Fruit fly (Drosophila melanogaster) whole organism, wandering third instar larva: ENCODE measurements around the gene pths.

ENCODE experiments used
- Abd-B ChIP-seq: fragments of >200 bp; optimal IDR thresholded peaks from 2 replicates; lab custom pipeline; 2017; ENCODE audit warnings: missing biosample characterization, missing genetic modification characterization
- CG32264 ChIP-seq: fragments of 200-800 bp; sonication (Bioruptor generic); optimal IDR thresholded peaks from 2 replicates; lab custom pipeline; 2016; ENCODE audit warnings: missing biosample characterization, missing genetic modification characterization
- CG9705 ChIP-seq: fragments of 200-800 bp; sonication (Bioruptor generic); optimal IDR thresholded peaks from 2 replicates; lab custom pipeline; 2018; ENCODE audit warnings: missing biosample characterization, mild to moderate bottlenecking, missing genetic modification characterization
- CrebA ChIP-seq: fragments of 200-800 bp; sonication (Bioruptor generic); optimal IDR thresholded peaks from 2 replicates; lab custom pipeline; 2016; ENCODE audit warnings: missing biosample characterization, mild to moderate bottlenecking, missing genetic modification characterization, borderline replicate concordance
- Dfd ChIP-seq: fragments of >200 bp; optimal IDR thresholded peaks from 2 replicates; lab custom pipeline; 2017; ENCODE audit warnings: missing biosample characterization, missing genetic modification characterization
- Dif ChIP-seq: fragments of 200-275, 200-300 bp; sonication (Bioruptor generic); optimal IDR thresholded peaks from 2 replicates; lab custom pipeline; 2018; ENCODE audit warnings: missing biosample characterization, missing genetic modification characterization; ENCODE audit not compliant: partially characterized antibody
- GATAd ChIP-seq: sonication (Bioruptor generic); optimal IDR thresholded peaks from 2 replicates; lab custom pipeline; 2016; ENCODE audit warnings: missing biosample characterization, missing genetic modification characterization
- HLH106 ChIP-seq: fragments of 200-800 bp; optimal IDR thresholded peaks from 3 replicates; lab custom pipeline; 2019; ENCODE audit warnings: missing biosample characterization, mild to moderate bottlenecking, missing genetic modification characterization, moderate library complexity
- Hnf4 ChIP-seq: fragments of 200-800 bp; sonication (Bioruptor generic); optimal IDR thresholded peaks from 2 replicates; lab custom pipeline; 2016; ENCODE audit warnings: missing biosample characterization, mild to moderate bottlenecking, missing genetic modification characterization
- Hr78 ChIP-seq: fragments of >200 bp; optimal IDR thresholded peaks from 2 replicates; lab custom pipeline; 2017; ENCODE audit warnings: missing biosample characterization, missing genetic modification characterization
- Hr83 ChIP-seq: fragments of 200-300 bp; sonication (Bioruptor generic); optimal IDR thresholded peaks from 2 replicates; lab custom pipeline; 2016; ENCODE audit warnings: missing biosample characterization, mild to moderate bottlenecking, missing genetic modification characterization, moderate library complexity; ENCODE audit not compliant: poor library complexity, severe bottlenecking
- Jra ChIP-seq: sonication (Bioruptor generic); optimal IDR thresholded peaks from 2 replicates; lab custom pipeline; 2016; ENCODE audit warnings: missing biosample characterization, missing genetic modification characterization
- Mio ChIP-seq: sonication (Bioruptor generic); optimal IDR thresholded peaks from 2 replicates; lab custom pipeline; 2016; ENCODE audit warnings: missing biosample characterization, missing genetic modification characterization
- Myc ChIP-seq: fragments of >200 bp; optimal IDR thresholded peaks from 2 replicates; lab custom pipeline; 2017
- N ChIP-seq: fragments of >200 bp; optimal IDR thresholded peaks from 2 replicates; lab custom pipeline; 2018; ENCODE audit warnings: missing biosample characterization, missing external identifiers, missing genetic modification characterization
- OdsH ChIP-seq: fragments of 200-800 bp; sonication (Bioruptor generic); optimal IDR thresholded peaks from 2 replicates; lab custom pipeline; 2016; ENCODE audit warnings: missing biosample characterization, mild to moderate bottlenecking, missing genetic modification characterization
- Rel ChIP-seq, 2 experiments: fragments of 200-800 bp; sonication (Bioruptor generic) in 1 of 2; optimal IDR thresholded peaks; 2 replicates in 1 of 2; 3 replicates in 1 of 2; lab custom pipeline; 2016 to 2019; ENCODE audit warnings: mild to moderate bottlenecking in 2 of 2, missing biosample characterization in 2 of 2, missing genetic modification characterization in 2 of 2, moderate library complexity in 1 of 2
- Sp1 ChIP-seq: fragments of 200-800 bp; sonication (Bioruptor generic); optimal IDR thresholded peaks from 3 replicates; lab custom pipeline; 2019; ENCODE audit warnings: missing biosample characterization, mild to moderate bottlenecking, missing genetic modification characterization, moderate library complexity
- Vsx2 ChIP-seq: fragments of 200-300, 225-300 bp; sonication (Bioruptor generic); optimal IDR thresholded peaks from 2 replicates; lab custom pipeline; 2018; ENCODE audit warnings: missing biosample characterization, missing genetic modification characterization; ENCODE audit not compliant: partially characterized antibody
- br ChIP-seq: fragments of 200-800 bp; sonication (Bioruptor generic); optimal IDR thresholded peaks from 2 replicates; lab custom pipeline; 2016; ENCODE audit warnings: missing biosample characterization, missing genetic modification characterization
- brk ChIP-seq: fragments of 200-800 bp; sonication (Bioruptor generic); optimal IDR thresholded peaks from 2 replicates; lab custom pipeline; 2016; ENCODE audit warnings: missing biosample characterization, mild to moderate bottlenecking, missing genetic modification characterization
- dl ChIP-seq, 2 experiments: fragments of 175-275, 200-275 bp in 1 of 2; fragments of 200-275 bp in 1 of 2; sonication (Bioruptor generic); optimal IDR thresholded peaks; lab custom pipeline; 2018; ENCODE audit warnings: mild to moderate bottlenecking in 2 of 2, missing biosample characterization in 2 of 2, missing genetic modification characterization in 2 of 2, moderate library complexity in 2 of 2; ENCODE audit not compliant: partially characterized antibody in 2 of 2, insufficient read depth in 1 of 2
- dmrt93B ChIP-seq: fragments of 200-800 bp; sonication (Bioruptor generic); optimal IDR thresholded peaks from 2 replicates; lab custom pipeline; 2018; ENCODE audit warnings: missing biosample characterization, mild to moderate bottlenecking, missing genetic modification characterization
- dsf ChIP-seq: sonication (Bioruptor generic); optimal IDR thresholded peaks from 2 replicates; lab custom pipeline; 2016; ENCODE audit warnings: missing biosample characterization, missing genetic modification characterization, borderline replicate concordance
- ey ChIP-seq: fragments of 200-800 bp; sonication (Bioruptor generic); optimal IDR thresholded peaks from 2 replicates; lab custom pipeline; 2016; ENCODE audit warnings: missing biosample characterization, missing genetic modification characterization
- foxo ChIP-seq, 2 experiments: fragments of 200-800 bp; sonication (Bioruptor generic); optimal IDR thresholded peaks; 2 replicates in 1 of 2; 3 replicates in 1 of 2; lab custom pipeline; 2016 to 2017; ENCODE audit warnings: missing biosample characterization in 2 of 2, missing genetic modification characterization in 2 of 2
- fru ChIP-seq: fragments of 200-800 bp; sonication (Bioruptor generic); optimal IDR thresholded peaks from 3 replicates; lab custom pipeline; 2016; ENCODE audit warnings: missing biosample characterization, mild to moderate bottlenecking, missing genetic modification characterization
- h ChIP-seq: fragments of 200-800 bp; sonication (Bioruptor generic); optimal IDR thresholded peaks from 3 replicates; lab custom pipeline; 2016; ENCODE audit warnings: missing biosample characterization, mild to moderate bottlenecking, missing genetic modification characterization
- jim ChIP-seq: fragments of 175-275, 200-325 bp; sonication (Bioruptor generic); optimal IDR thresholded peaks from 2 replicates; lab custom pipeline; 2016; ENCODE audit warnings: missing biosample characterization, mild to moderate bottlenecking, missing genetic modification characterization
- lola ChIP-seq: fragments of >200 bp; optimal IDR thresholded peaks from 2 replicates; lab custom pipeline; 2017; ENCODE audit warnings: missing biosample characterization, missing genetic modification characterization
- pan ChIP-seq: fragments of >200 bp; optimal IDR thresholded peaks from 2 replicates; lab custom pipeline; 2017
- psq ChIP-seq: fragments of 200-800 bp; sonication (Bioruptor generic); optimal IDR thresholded peaks from 3 replicates; lab custom pipeline; 2017; ENCODE audit warnings: missing biosample characterization, mild to moderate bottlenecking, missing genetic modification characterization, moderate library complexity
- rgr ChIP-seq: fragments of 200-800 bp; sonication (Bioruptor generic); optimal IDR thresholded peaks from 3 replicates; lab custom pipeline; 2016; ENCODE audit warnings: missing biosample characterization, mild to moderate bottlenecking, missing genetic modification characterization
- sage ChIP-seq: fragments of 200-800 bp; sonication (Bioruptor generic); optimal IDR thresholded peaks from 2 replicates; lab custom pipeline; 2016; ENCODE audit warnings: missing biosample characterization, mild to moderate bottlenecking, missing genetic modification characterization
- sv ChIP-seq: fragments of 200-800 bp; sonication (Bioruptor generic); optimal IDR thresholded peaks from 3 replicates; lab custom pipeline; 2016; ENCODE audit warnings: missing biosample characterization, missing genetic modification characterization
- tai ChIP-seq: sonication (Bioruptor generic); optimal IDR thresholded peaks from 2 replicates; lab custom pipeline; 2016; ENCODE audit warnings: missing biosample characterization, missing genetic modification characterization
- usp ChIP-seq: fragments of >200 bp; optimal IDR thresholded peaks from 2 replicates; lab custom pipeline; 2017; ENCODE audit warnings: missing biosample characterization, missing genetic modification characterization
- woc ChIP-seq: sonication (Bioruptor generic); optimal IDR thresholded peaks from 2 replicates; lab custom pipeline; 2016; ENCODE audit warnings: missing biosample characterization, mild to moderate bottlenecking, missing genetic modification characterization

Gene pths

dm6 chr2L:21149053-21149452, 6.0 kb downstream of the pths start:
- no peak for TF ChIP-seq sage (GFP tag; lab: Kevin White, UChicago)
- TF ChIP-seq Jra, result no peak
- TF ChIP-seq CG9705 (GFP tag; lab: Kevin White, UChicago), result peak; percentile 4
- TF ChIP-seq dsf (GFP tag; lab: Kevin White, UChicago), result no peak
- TF ChIP-seq CG32264 (GFP tag; lab: Kevin White, UChicago), result no peak
- no peak for TF ChIP-seq jim (GFP tag; lab: Kevin White, UChicago)
- peak; percentile 39 for TF ChIP-seq HLH106 (tag; lab: Kevin White, UChicago)
- TF ChIP-seq pan, result no peak
- no peak for TF ChIP-seq Vsx2
- no peak for TF ChIP-seq OdsH (GFP tag; lab: Kevin White, UChicago)
- TF ChIP-seq dl (GFP tag; optimal IDR thresholded peaks at IDR 0.05; lab: Kevin White, UChicago; ENCODE audit: insufficient read depth in 1 of 2, partially characterized antibody in 2 of 2), result no peak
- TF ChIP-seq Hr78 (GFP tag; lab: Kevin White, UChicago), result no peak
- TF ChIP-seq Sp1 (GFP tag; lab: Kevin White, UChicago), result no peak
- no peak for TF ChIP-seq lola (GFP tag; lab: Kevin White, UChicago)
- TF ChIP-seq Abd-B, result no peak
- no peak for TF ChIP-seq Mio (GFP tag; lab: Kevin White, UChicago)
- no peak for TF ChIP-seq fru (GFP tag; lab: Kevin White, UChicago)
- no peak for TF ChIP-seq brk
- no peak for TF ChIP-seq Dfd (GFP tag; lab: Kevin White, UChicago)
- TF ChIP-seq CrebA (GFP tag; lab: Kevin White, UChicago), result no peak
- TF ChIP-seq psq (GFP tag; lab: Kevin White, UChicago), result no peak
- TF ChIP-seq foxo (GFP tag; optimal IDR thresholded peaks at IDR 0.05; lab: Kevin White, UChicago), result no peak
- TF ChIP-seq woc (GFP tag; lab: Kevin White, UChicago), result peak; percentile 62
- peak; percentile 44 for TF ChIP-seq Hnf4
- no peak for TF ChIP-seq br (GFP tag; lab: Kevin White, UChicago)
- no peak for TF ChIP-seq h (GFP tag; lab: Kevin White, UChicago)
- peak; percentile 14 for TF ChIP-seq tai (GFP tag; lab: Kevin White, UChicago)
- TF ChIP-seq Dif, result no peak
- no peak for TF ChIP-seq GATAd (GFP tag; lab: Kevin White, UChicago)
- TF ChIP-seq rgr (GFP tag; lab: Kevin White, UChicago), result peak; percentile 25
- TF ChIP-seq N (GFP tag; lab: Kevin White, UChicago), result no peak
- no peak for TF ChIP-seq dmrt93B (GFP tag; lab: Kevin White, UChicago)
- TF ChIP-seq Rel (GFP tag; optimal IDR thresholded peaks at IDR 0.05; lab: Kevin White, UChicago), result no peak
- no peak for TF ChIP-seq Rel (tag; optimal IDR thresholded peaks at IDR 0.05; lab: Kevin White, UChicago)
- peak; percentile 48 for TF ChIP-seq Hr83 (GFP tag; lab: Kevin White, UChicago)
- TF ChIP-seq usp (GFP tag; lab: Kevin White, UChicago), result no peak
- no peak for TF ChIP-seq ey (GFP tag; lab: Kevin White, UChicago)
- TF ChIP-seq Myc, result no peak
- peak; percentile 46 for TF ChIP-seq sv

DNA sequence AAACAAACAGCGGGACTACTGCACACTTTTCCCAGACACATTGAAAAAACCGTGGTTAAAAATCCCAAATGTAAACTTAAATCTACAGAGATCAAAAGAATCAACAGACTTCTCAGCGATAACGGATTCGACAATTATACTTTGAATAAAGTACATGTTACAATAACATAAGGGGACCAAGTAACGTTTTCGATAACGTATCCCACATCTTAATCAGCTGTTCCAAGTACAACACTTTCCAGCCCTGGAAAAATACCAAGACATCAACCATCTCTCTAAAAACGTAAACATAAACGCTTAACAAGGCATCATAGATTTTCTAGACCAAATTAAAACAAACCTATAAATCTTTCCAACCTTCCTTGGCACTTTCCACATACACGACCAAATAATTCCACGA, 10.8 kb downstream of the pths start:
- TF ChIP-seq ey (GFP tag; lab: Kevin White, UChicago), result no peak
- no peak for TF ChIP-seq Hr78 (GFP tag; lab: Kevin White, UChicago)
- no peak for TF ChIP-seq Abd-B
- no peak for TF ChIP-seq h (GFP tag; lab: Kevin White, UChicago)
- TF ChIP-seq Rel (GFP tag; optimal IDR thresholded peaks at IDR 0.05; lab: Kevin White, UChicago), result no peak
- TF ChIP-seq Rel (tag; optimal IDR thresholded peaks at IDR 0.05; lab: Kevin White, UChicago), result peak; percentile 62
- no peak for TF ChIP-seq foxo (GFP tag; optimal IDR thresholded peaks at IDR 0.05; lab: Kevin White, UChicago)
- peak; percentile 55 for TF ChIP-seq brk
- TF ChIP-seq Jra, result no peak
- no peak for TF ChIP-seq Sp1 (GFP tag; lab: Kevin White, UChicago)
- TF ChIP-seq GATAd (GFP tag; lab: Kevin White, UChicago), result no peak
